Fruit fly (Drosophila melanogaster) whole organism, embryonic: Measurements from ENCODE around the gene CG4461.

Source experiments
- Ada2b ChIP-seq: fragments of 200-800 bp; sonication (Bioruptor generic); IDR thresholded peaks from 2 replicates; pipeline ENCODE4 v1.3.6; 2022; ENCODE audit warnings: missing biosample characterization, missing genetic modification characterization
- Antp ChIP-seq: fragments of 200-800 bp; sonication (Bioruptor generic); optimal IDR thresholded peaks from 3 replicates; lab custom pipeline; 2016; ENCODE audit warnings: missing biosample characterization, missing genetic modification characterization
- Atf3 ChIP-seq: fragments of 200-800 bp; sonication (Bioruptor generic); optimal IDR thresholded peaks from 3 replicates; lab custom pipeline; 2016; ENCODE audit warnings: missing biosample characterization, missing genetic modification characterization
- BtbVII ChIP-seq: fragments of 200-800 bp; sonication (Bioruptor generic); optimal IDR thresholded peaks from 3 replicates; lab custom pipeline; 2017; ENCODE audit warnings: missing biosample characterization, mild to moderate bottlenecking, missing genetic modification characterization
- CG14441 ChIP-seq: fragments of 200-800 bp; sonication (Bioruptor generic); IDR thresholded peaks from 2 replicates; pipeline ENCODE4 v1.3.6; 2022; ENCODE audit warnings: missing biosample characterization, missing genetic modification characterization
- CG15011 ChIP-seq: fragments of 200-800 bp; sonication (Bioruptor generic); optimal IDR thresholded peaks from 3 replicates; lab custom pipeline; 2018; ENCODE audit warnings: missing biosample characterization, mild to moderate bottlenecking, missing genetic modification characterization
- CG1602 ChIP-seq: fragments of 200-800 bp; sonication (Bioruptor generic); optimal IDR thresholded peaks from 3 replicates; lab custom pipeline; 2016; ENCODE audit warnings: missing biosample characterization, missing genetic modification characterization
- CG16863 ChIP-seq: fragments of 200-800 bp; sonication (Bioruptor generic); optimal IDR thresholded peaks from 3 replicates; lab custom pipeline; 2016; ENCODE audit warnings: missing biosample characterization, missing genetic modification characterization
- CG32772 ChIP-seq: fragments of 200-800 bp; sonication (Bioruptor generic); IDR thresholded peaks from 2 replicates; pipeline ENCODE4 v1.3.6; 2022; ENCODE audit warnings: missing biosample characterization, missing genetic modification characterization
- CG42726 ChIP-seq: fragments of 200-800 bp; sonication (Bioruptor generic); IDR thresholded peaks from 2 replicates; pipeline ENCODE4 v1.3.6; 2022; ENCODE audit warnings: missing biosample characterization, missing genetic modification characterization; ENCODE audit not compliant: partially characterized antibody
- CG4707 ChIP-seq: fragments of 200-800 bp; sonication (Bioruptor generic); optimal IDR thresholded peaks from 2 replicates; lab custom pipeline; 2018; ENCODE audit warnings: missing biosample characterization, mild to moderate bottlenecking, missing genetic modification characterization, moderate library complexity
- CG4854 ChIP-seq: fragments of 200-800 bp; sonication (Bioruptor generic); optimal IDR thresholded peaks from 2 replicates; lab custom pipeline; 2016; ENCODE audit warnings: missing biosample characterization, missing genetic modification characterization, inconsistent platforms
- CG5180 ChIP-seq: fragments of 200-800 bp; sonication (Bioruptor generic); optimal IDR thresholded peaks from 3 replicates; lab custom pipeline; 2017; ENCODE audit warnings: missing biosample characterization, missing genetic modification characterization, mild to moderate bottlenecking, moderate library complexity, missing genetic modification reagents
- CG8290 ChIP-seq, 3 experiments: fragments of 200-800 bp; sonication (Bioruptor generic); optimal IDR thresholded peaks; 2 replicates each; lab custom pipeline; 2016 to 2019; ENCODE audit warnings: missing biosample characterization in 3 of 3, missing genetic modification characterization in 3 of 3, mild to moderate bottlenecking in 2 of 3, moderate library complexity in 1 of 3
- CG9932 ChIP-seq: fragments of 200-800 bp; sonication (Bioruptor generic); IDR thresholded peaks from 2 replicates; pipeline ENCODE4 v1.3.6; 2022; ENCODE audit warnings: missing biosample characterization, missing genetic modification characterization
- CTCF ChIP-seq: fragments of 200-800 bp; sonication (Bioruptor generic); optimal IDR thresholded peaks from 2 replicates; lab custom pipeline; 2017; ENCODE audit warnings: missing biosample characterization, mild to moderate bottlenecking, missing genetic modification characterization, moderate library complexity
- CoRest ChIP-seq: fragments of 200-800 bp; sonication (Bioruptor generic); optimal IDR thresholded peaks from 3 replicates; lab custom pipeline; 2018; ENCODE audit warnings: missing biosample characterization, mild to moderate bottlenecking, missing genetic modification characterization, moderate library complexity
- D19A ChIP-seq: fragments of 200-800 bp; optimal IDR thresholded peaks from 3 replicates; lab custom pipeline; 2019; ENCODE audit warnings: missing biosample characterization, mild to moderate bottlenecking, missing genetic modification characterization, moderate library complexity
- E2f1 ChIP-seq: fragments of 200-800 bp; sonication (Bioruptor generic); IDR thresholded peaks from 2 replicates; pipeline ENCODE4 v1.3.6; 2022; ENCODE audit warnings: missing biosample characterization, missing genetic modification characterization
- E2f2 ChIP-seq: fragments of 200-800 bp; sonication (Bioruptor generic); IDR thresholded peaks from 2 replicates; pipeline ENCODE4 v1.3.6; 2022; ENCODE audit warnings: missing biosample characterization, missing genetic modification characterization
- Fer2 ChIP-seq: fragments of 200-800 bp; sonication (Bioruptor generic); optimal IDR thresholded peaks from 2 replicates; lab custom pipeline; 2018; ENCODE audit warnings: missing biosample characterization, mild to moderate bottlenecking, missing genetic modification characterization, moderate library complexity
- Gsc ChIP-seq: fragments of 200-800 bp; sonication (Bioruptor generic); IDR thresholded peaks from 2 replicates; pipeline ENCODE4 v1.3.6; 2022; ENCODE audit warnings: missing biosample characterization, missing genetic modification characterization
- Hr78 ChIP-seq, 2 experiments: fragments of 200-800 bp in 1 of 2; fragments of >200 bp in 1 of 2; sonication (Bioruptor generic) in 1 of 2; optimal IDR thresholded peaks; 2 replicates each; lab custom pipeline; 2017 to 2019; ENCODE audit warnings: missing biosample characterization in 2 of 2, missing genetic modification characterization in 2 of 2, mild to moderate bottlenecking in 1 of 2, moderate library complexity in 1 of 2
- Spps ChIP-seq: fragments of 200-800 bp; sonication (Bioruptor generic); optimal IDR thresholded peaks from 2 replicates; lab custom pipeline; 2018; ENCODE audit warnings: missing biosample characterization, mild to moderate bottlenecking, missing genetic modification characterization
- Taf1 ChIP-seq: fragments of 200-800 bp; sonication (Bioruptor generic); IDR thresholded peaks from 2 replicates; pipeline ENCODE4 v1.3.6; 2022; ENCODE audit warnings: missing biosample characterization, missing genetic modification characterization
- Xbp1 ChIP-seq: fragments of 200-800 bp; sonication (Bioruptor generic); optimal IDR thresholded peaks from 3 replicates; lab custom pipeline; 2016; ENCODE audit warnings: missing biosample characterization, mild to moderate bottlenecking, missing genetic modification characterization
- bcd ChIP-seq: fragments of 200-800 bp; sonication (Bioruptor generic); optimal IDR thresholded peaks from 2 replicates; lab custom pipeline; 2017; ENCODE audit warnings: missing biosample characterization, mild to moderate bottlenecking, missing genetic modification characterization
- caup ChIP-seq: fragments of 200-800 bp; sonication (Bioruptor generic); optimal IDR thresholded peaks from 3 replicates; lab custom pipeline; 2017; ENCODE audit warnings: missing biosample characterization, mild to moderate bottlenecking, missing genetic modification characterization, moderate library complexity; ENCODE audit not compliant: severe bottlenecking
- cg ChIP-seq: fragments of 200-800 bp; sonication (Bioruptor generic); optimal IDR thresholded peaks from 3 replicates; lab custom pipeline; 2019; ENCODE audit warnings: missing biosample characterization, mild to moderate bottlenecking, missing genetic modification characterization, moderate library complexity
- dimm ChIP-seq: fragments of 200-800 bp; sonication (Bioruptor generic); IDR thresholded peaks from 2 replicates; pipeline ENCODE4 v1.3.6; 2022; ENCODE audit warnings: missing biosample characterization, missing genetic modification characterization
- ewg ChIP-seq: fragments of 200-800 bp; sonication (Bioruptor generic); optimal IDR thresholded peaks from 3 replicates; lab custom pipeline; 2017; ENCODE audit warnings: mild to moderate bottlenecking, missing biosample characterization, missing genetic modification reagents, missing genetic modification characterization
- fd64A ChIP-seq: fragments of 200-800 bp; sonication (Bioruptor generic); optimal IDR thresholded peaks from 3 replicates; lab custom pipeline; 2018; ENCODE audit warnings: missing biosample characterization, mild to moderate bottlenecking, missing genetic modification characterization
- gem ChIP-seq: fragments of 200-800 bp; sonication (Bioruptor generic); optimal IDR thresholded peaks from 2 replicates; lab custom pipeline; 2019; ENCODE audit warnings: missing biosample characterization, mild to moderate bottlenecking, missing genetic modification characterization, moderate library complexity
- grau ChIP-seq: fragments of 200-800 bp; optimal IDR thresholded peaks from 3 replicates; lab custom pipeline; 2019; ENCODE audit warnings: missing biosample characterization, mild to moderate bottlenecking, missing genetic modification characterization, moderate library complexity
- hkb ChIP-seq, 2 experiments: fragments of 200-800 bp in 1 of 2; fragments of >200 bp in 1 of 2; sonication (Bioruptor generic) in 1 of 2; IDR thresholded peaks in 1 of 2; optimal IDR thresholded peaks in 1 of 2; 2 replicates each; pipeline versions ENCODE4 v1.3.6 to Lab custom; 2017 to 2022; ENCODE audit warnings: missing biosample characterization in 1 of 2, missing genetic modification characterization in 1 of 2
- lola ChIP-seq, 3 experiments: fragments of >200 bp in 2 of 3; fragments of 200-800 bp in 1 of 3; sonication (Bioruptor generic) in 1 of 3; optimal IDR thresholded peaks; 2 replicates each; lab custom pipeline; 2017 to 2019; ENCODE audit warnings: missing biosample characterization in 3 of 3, missing genetic modification characterization in 3 of 3, mild to moderate bottlenecking in 1 of 3, moderate library complexity in 1 of 3
- maf-S ChIP-seq: fragments of 200-800 bp; sonication (Bioruptor generic); optimal IDR thresholded peaks from 2 replicates; lab custom pipeline; 2016; ENCODE audit warnings: missing biosample characterization, missing genetic modification characterization
- org-1 ChIP-seq: fragments of 200-800 bp; sonication (Bioruptor generic); optimal IDR thresholded peaks from 2 replicates; lab custom pipeline; 2017; ENCODE audit warnings: missing biosample characterization, missing genetic modification characterization
- peb ChIP-seq: fragments of 200-800 bp; sonication (Bioruptor generic); IDR thresholded peaks from 2 replicates; pipeline ENCODE4 v1.3.6; 2022; ENCODE audit warnings: missing biosample characterization, missing genetic modification characterization
- pfk ChIP-seq: fragments of 200-800 bp; sonication (Bioruptor generic); optimal IDR thresholded peaks from 2 replicates; lab custom pipeline; 2018; ENCODE audit warnings: missing biosample characterization, mild to moderate bottlenecking, missing genetic modification characterization, moderate library complexity
- pzg ChIP-seq: fragments of 200-800 bp; sonication (Bioruptor generic); optimal IDR thresholded peaks from 3 replicates; lab custom pipeline; 2018; ENCODE audit warnings: missing biosample characterization, mild to moderate bottlenecking, missing genetic modification characterization, moderate library complexity
- shn ChIP-seq: fragments of 200-800 bp; sonication (Bioruptor generic); optimal IDR thresholded peaks from 3 replicates; lab custom pipeline; 2016; ENCODE audit warnings: missing biosample characterization, missing genetic modification characterization
- sr ChIP-seq: fragments of 200-800 bp; sonication (Bioruptor generic); IDR thresholded peaks from 3 replicates; pipeline ENCODE4 v1.3.6; 2022; ENCODE audit warnings: missing biosample characterization, missing genetic modification characterization
- twi ChIP-seq: fragments of 200-800 bp; optimal IDR thresholded peaks from 2 replicates; lab custom pipeline; 2019; ENCODE audit warnings: missing biosample characterization, mild to moderate bottlenecking, missing genetic modification characterization, moderate library complexity
- unpg ChIP-seq: fragments of 200-800 bp; sonication (Bioruptor generic); optimal IDR thresholded peaks from 3 replicates; lab custom pipeline; 2018; ENCODE audit warnings: missing biosample characterization, mild to moderate bottlenecking, missing genetic modification characterization, moderate library complexity
- usp ChIP-seq: fragments of >200 bp; optimal IDR thresholded peaks from 2 replicates; lab custom pipeline; 2017; ENCODE audit warnings: missing biosample characterization, missing genetic modification characterization
- zen2 ChIP-seq: fragments of 200-800 bp; sonication (Bioruptor generic); IDR thresholded peaks from 3 replicates; pipeline ENCODE4 v1.3.6; 2022; ENCODE audit warnings: missing biosample characterization, missing genetic modification characterization; ENCODE audit not compliant: partially characterized antibody
- zfh1 ChIP-seq: fragments of 200-800 bp; sonication (Bioruptor generic); IDR thresholded peaks from 3 replicates; pipeline ENCODE4 v1.3.6; 2022; ENCODE audit warnings: missing biosample characterization, missing genetic modification characterization

CG4461 gene

DNA sequence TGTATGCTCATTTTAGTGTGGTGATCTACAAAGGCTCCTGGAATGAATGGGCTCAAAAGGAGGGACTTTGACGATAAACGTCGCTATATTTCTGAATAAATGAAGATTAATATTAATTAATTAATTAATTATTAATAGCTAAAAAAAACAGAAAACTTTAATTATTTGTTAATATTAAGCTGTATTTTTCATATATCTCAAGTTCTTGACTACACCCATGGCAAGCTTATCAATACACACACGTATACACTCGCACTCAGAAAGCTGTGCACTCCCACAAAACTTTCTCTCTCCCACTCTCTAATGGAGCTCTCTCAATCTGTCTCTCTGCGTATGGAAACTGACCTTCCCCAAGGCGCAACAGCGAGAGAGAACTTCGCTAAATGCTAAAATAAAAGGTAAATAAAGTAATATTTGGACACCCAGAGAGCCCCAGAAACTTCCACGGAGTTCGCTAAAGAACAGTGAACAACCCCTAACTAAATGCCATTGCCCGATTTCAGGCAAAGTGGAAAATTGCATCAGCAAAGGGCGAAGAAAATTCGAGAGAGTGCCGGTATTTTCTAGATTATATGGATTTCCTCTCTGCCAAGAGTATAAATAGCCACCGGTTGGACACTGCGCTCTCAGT, 1.7 kb upstream of the CG4461 start (continued):
- TF ChIP-seq zfh1 (GFP tag; lab: Robert Waterston, UW) (peak; percentile 77), Atf3 (GFP tag; lab: Kevin White, UChicago) (no peak), Hr78 (GFP tag; optimal IDR thresholded peaks at IDR 0.05; lab: Kevin White, UChicago) (peak in 1 of 2 experiments; percentile 43), bcd (GFP tag; lab: Kevin White, UChicago) (peak; percentile 59), peb (GFP tag; lab: Robert Waterston, UW) (peak; percentile 40), hkb (optimal IDR thresholded peaks at IDR 0.05; lab: Kevin White, UChicago) (no peak), hkb (GFP tag; IDR thresholded peaks at IDR 0.05; lab: Robert Waterston, UW) (peak; percentile 72), usp (GFP tag; lab: Kevin White, UChicago) (no peak), pzg (GFP tag; lab: Kevin White, UChicago) (no peak), Spps (tag; lab: Kevin White, UChicago) (peak; percentile 46), CG42726 (GFP tag; lab: Robert Waterston, UW) (no peak), cg (GFP tag; lab: Kevin White, UChicago) (peak; percentile 74), CG1602 (GFP tag; lab: Kevin White, UChicago) (peak; percentile 28), CTCF (GFP tag; lab: Kevin White, UChicago) (peak; percentile 2), grau (tag; lab: Kevin White, UChicago) (peak; percentile 56), CG9932 (GFP tag; lab: Robert Waterston, UW) (peak; percentile 61), BtbVII (GFP tag; lab: Kevin White, UChicago) (peak; percentile 73), CG32772 (0 out of 2 replicates have a peak, but pooled peaks have one; percentile 18), Fer2 (no peak), CG5180 (GFP tag; lab: Kevin White, UChicago) (peak; percentile 52), fd64A (GFP tag; lab: Kevin White, UChicago) (no peak), org-1 (GFP tag; lab: Kevin White, UChicago) (peak; percentile 55), CG4854 (GFP tag; lab: Kevin White, UChicago) (no peak), zen2 (GFP tag; lab: Robert Waterston, UW) (peak; percentile 28; the same call in 1 of the 3 replicates), gem (peak; percentile 83), CG16863 (GFP tag; lab: Kevin White, UChicago) (peak; percentile 13), Antp (GFP tag; lab: Kevin White, UChicago) (no peak), E2f1 (GFP tag; lab: Robert Waterston, UW) (peak; percentile 73), maf-S (GFP tag; lab: Kevin White, UChicago) (no peak), Taf1 (GFP tag; lab: Robert Waterston, UW) (peak; percentile 56; the same call in 1 of the 2 replicates), Xbp1 (GFP tag; lab: Kevin White, UChicago) (peak; percentile 73), CG14441 (peak; percentile 56), lola (GFP tag; optimal IDR thresholded peaks at IDR 0.05; lab: Kevin White, UChicago) (peak in 1 of 3 experiments; percentile 63), CG8290 (GFP tag; optimal IDR thresholded peaks at IDR 0.05; lab: Kevin White, UChicago) (no peak), CG8290 (tag; optimal IDR thresholded peaks at IDR 0.05; lab: Kevin White, UChicago) (peak in 1 of 2 experiments; percentile 57), CG15011 (GFP tag; lab: Kevin White, UChicago) (peak; percentile 21), D19A (tag; lab: Kevin White, UChicago) (peak; percentile 6), Gsc (no peak), ewg (GFP tag; lab: Kevin White, UChicago) (peak; percentile 60), sr (peak; percentile 23; the same call in 1 of the 3 replicates), caup (GFP tag; lab: Kevin White, UChicago) (peak; percentile 54), unpg (GFP tag; lab: Kevin White, UChicago) (peak; percentile 80), twi (no peak), shn (GFP tag; lab: Kevin White, UChicago) (no peak), E2f2 (peak; percentile 41; the same call in 1 of the 2 replicates), Ada2b (GFP tag; lab: Robert Waterston, UW) (peak; percentile 81), pfk (GFP tag; lab: Kevin White, UChicago) (no peak), dimm (GFP tag; lab: Robert Waterston, UW) (no peak), CG4707 (GFP tag; lab: Kevin White, UChicago) (no peak), CoRest (tag; lab: Kevin White, UChicago) (peak; percentile 69)
